Fruit fly (Drosophila melanogaster): Measurements from ENCODE around the gene spidey.
A peak's percentile ranks its signal among the peaks of the same experiment; 100 is the strongest.

spidey gene

dm6 chrX:7959025-7959424, 50.3 kb downstream of the spidey start:
- TF ChIP-seq Ets98B (GFP tag; IDR thresholded peaks at IDR 0.05) (peak; percentile 11; the same call in 1 of the 2 replicates), gl (tag; optimal IDR thresholded peaks at IDR 0.05) (peak; percentile 4), CG4496 (GFP tag; IDR thresholded peaks at IDR 0.05) (peak; percentile 60; the same call in 1 of the 3 replicates), CG8301 (tag; optimal IDR thresholded peaks at IDR 0.05) (no peak), CG12605 (GFP tag; IDR thresholded peaks at IDR 0.05) (peak; percentile 83)

dm6 chrX:7959512-7959911, 50.8 kb downstream of the spidey start:
- TF ChIP-seq CG17806 (tag; optimal IDR thresholded peaks at IDR 0.05) (no peak), Snoo (tag; optimal IDR thresholded peaks at IDR 0.05) (no peak), CG15710 (tag; optimal IDR thresholded peaks at IDR 0.05) (no peak), CG13204 (GFP tag; optimal IDR thresholded peaks at IDR 0.05) (no peak), CG8159 (tag; optimal IDR thresholded peaks at IDR 0.05) (no peak), Pif1A (GFP tag; optimal IDR thresholded peaks at IDR 0.05) (no peak), fd96Ca (GFP tag; IDR thresholded peaks at IDR 0.05) (no peak)

dm6 chrX:7960988-7961387, 52.3 kb downstream of the spidey start:
- TF ChIP-seq rn (GFP tag; IDR thresholded peaks at IDR 0.05) (no peak), CG9948 (tag; optimal IDR thresholded peaks at IDR 0.05) (no peak), D1 (tag; optimal IDR thresholded peaks at IDR 0.05) (no peak), CG13204 (GFP tag; optimal IDR thresholded peaks at IDR 0.05) (no peak), CG8159 (tag; optimal IDR thresholded peaks at IDR 0.05) (no peak)

Data from whole organism, pupa.